Worm (Caenorhabditis elegans) whole organism, L4 larva: Measurements from ENCODE around the gene Y51B9A.5.

Experiments
- T20F7.1 ChIP-seq: fragments of 200-800 bp; sonication (Bioruptor generic); optimal IDR thresholded peaks from 2 replicates; lab custom pipeline; 2018; ENCODE audit warnings: mild to moderate bottlenecking, missing genetic modification characterization, missing compliant biosample characterization
- ZK546.5 ChIP-seq, 2 experiments: sonication (generic microtip); optimal IDR thresholded peaks; 2 replicates each; lab custom pipeline; 2017; ENCODE audit warnings: missing biosample characterization in 2 of 2, missing genetic modification characterization in 2 of 2
- lin-29 ChIP-seq: fragments of 200-800 bp; sonication (Bioruptor generic); IDR thresholded peaks from 2 replicates; pipeline ENCODE4 v1.3.6; 2022; ENCODE audit warnings: missing genetic modification reagents, missing genetic modification characterization, missing compliant biosample characterization
- mxl-3 ChIP-seq: fragments of 200-800 bp; sonication (Bioruptor generic); optimal IDR thresholded peaks from 2 replicates; lab custom pipeline; 2018; ENCODE audit warnings: mild to moderate bottlenecking, missing genetic modification characterization, missing compliant biosample characterization
- nhr-76 ChIP-seq: fragments of 150-350 bp; optimal IDR thresholded peaks from 2 replicates; lab custom pipeline; 2014; ENCODE audit warnings: missing biosample characterization, missing genetic modification characterization
- sdz-12 ChIP-seq: fragments of 200-800 bp; sonication (Bioruptor generic); optimal IDR thresholded peaks from 2 replicates; lab custom pipeline; 2018; ENCODE audit warnings: mild to moderate bottlenecking, missing genetic modification characterization, missing compliant biosample characterization
- snpc-4 ChIP-seq: fragments of 150-350 bp; optimal IDR thresholded peaks from 2 replicates; lab custom pipeline; 2014; ENCODE audit warnings: missing biosample characterization, missing genetic modification characterization
- unc-130 ChIP-seq: sonication (generic microtip); optimal IDR thresholded peaks from 2 replicates; lab custom pipeline; 2016; ENCODE audit warnings: missing genetic modification reagents, missing genetic modification characterization, missing compliant biosample characterization

DNA sequence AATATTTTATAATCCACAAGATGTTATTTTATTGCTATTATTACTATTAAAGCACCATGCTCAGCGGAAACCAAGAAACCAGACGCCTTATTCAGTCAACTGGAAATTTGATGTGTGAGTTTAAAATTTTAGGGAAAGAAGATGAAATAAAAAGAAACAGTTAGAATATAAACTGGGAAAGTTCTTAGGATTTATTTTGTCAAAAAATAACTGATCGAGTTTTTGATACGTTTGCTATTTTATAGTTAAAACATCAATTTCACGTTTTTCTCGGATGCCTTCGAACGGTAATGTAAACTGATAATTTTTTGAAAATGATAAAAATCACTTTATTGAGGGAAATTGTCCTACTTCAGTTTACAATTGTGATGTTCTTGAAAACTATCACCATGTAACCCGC is 31.6 kb upstream of the Y51B9A.5 start, which contains the start of gene C06C3.3:
- no peak for TF ChIP-seq lin-29 (GFP tag; lab: Robert Waterston, UW)
- TF ChIP-seq ZK546.5 (tag; optimal IDR thresholded peaks at IDR 0.05; lab: Kevin White, UChicago) = no peak
- no peak for TF ChIP-seq T20F7.1
- no peak for TF ChIP-seq unc-130 (GFP tag; lab: Kevin White, UChicago)
- no peak for TF ChIP-seq mxl-3 (GFP tag; lab: Kevin White, UChicago)
- TF ChIP-seq sdz-12 (GFP tag; lab: Kevin White, UChicago) = no peak
- TF ChIP-seq nhr-76 (tag; lab: Kevin White, UChicago) = no peak
- no peak for TF ChIP-seq snpc-4
